Worm (Caenorhabditis elegans) whole organism, midembryonic: ENCODE measurements around the gene cap-1.

Source experiments
- T22C8.4 ChIP-seq: fragments of 200-800 bp; sonication (Bioruptor generic); IDR thresholded peaks from 2 replicates; pipeline ENCODE4 v1.3.6; 2022; ENCODE audit warnings: missing genetic modification characterization, missing compliant biosample characterization
- cog-1 ChIP-seq: sonication (generic microtip); optimal IDR thresholded peaks from 2 replicates; lab custom pipeline; 2016; ENCODE audit warnings: missing genetic modification characterization, missing compliant biosample characterization
- flt-1 ChIP-seq: fragments of 200-800 bp; sonication (Bioruptor generic); IDR thresholded peaks from 2 replicates; pipeline ENCODE4 v1.3.6; 2022; ENCODE audit warnings: missing genetic modification characterization, missing compliant biosample characterization
- klf-2 ChIP-seq: fragments of 200-800 bp; sonication (Bioruptor generic); conservative IDR thresholded peaks from 2 replicates; pipeline ENCODE4 v1.3.6; 2022; ENCODE audit warnings: missing genetic modification reagents, missing genetic modification characterization, missing compliant biosample characterization
- med-1 ChIP-seq: sonication (generic microtip); optimal IDR thresholded peaks from 2 replicates; lab custom pipeline; 2017; ENCODE audit warnings: missing genetic modification characterization, mild to moderate bottlenecking, missing compliant biosample characterization, antibody characterized with exemption, missing genetic modification reagents; ENCODE audit not compliant: insufficient read depth
- ref-1 ChIP-seq: fragments of 200-800 bp; sonication (Bioruptor generic); conservative IDR thresholded peaks from 2 replicates; pipeline ENCODE4 v1.3.6; 2022; ENCODE audit warnings: missing genetic modification reagents, missing genetic modification characterization, missing compliant biosample characterization
- tab-1 ChIP-seq: fragments of 200-800 bp; sonication (Bioruptor generic); IDR thresholded peaks from 2 replicates; pipeline ENCODE4 v1.3.6; 2022; ENCODE audit warnings: missing genetic modification characterization, missing compliant biosample characterization

- TF ChIP-seq ref-1 = no peak
- no peak for TF ChIP-seq cog-1
- no peak for TF ChIP-seq flt-1 (GFP tag; lab: Robert Waterston, UW)
- no peak for TF ChIP-seq klf-2
- TF ChIP-seq T22C8.4 (GFP tag; lab: Robert Waterston, UW) = no peak
- no peak for TF ChIP-seq med-1 (GFP tag; lab: Kevin White, UChicago)
- TF ChIP-seq tab-1 = no peak
Observed at ce11 chrIV:7240564-7240963, 10.5 kb upstream of the cap-1 start.
